Fruit fly (Drosophila melanogaster) whole organism, adult: Measurements from ENCODE around the gene CG18858.
A peak's percentile ranks its signal among the peaks of the same experiment; 100 is the strongest.
"Not testable (repeated sequence)": the region's sequence is repeated elsewhere in the genome, so short reads cannot be mapped to it uniquely, and the experiment has no call there.

Experiments
- CG11617 ChIP-seq: fragments of 200-800 bp; sonication (Bioruptor generic); optimal IDR thresholded peaks from 2 replicates; lab custom pipeline; 2017; ENCODE audit warnings: mild to moderate bottlenecking, missing biosample characterization, missing genetic modification reagents, missing genetic modification characterization
- CG12768 ChIP-seq: fragments of 200-800 bp; sonication (Bioruptor generic); optimal IDR thresholded peaks from 2 replicates; lab custom pipeline; 2017; ENCODE audit warnings: missing biosample characterization, missing genetic modification characterization, mild to moderate bottlenecking, moderate library complexity, missing genetic modification reagents
- CG14711 ChIP-seq: fragments of 200-800 bp; sonication (Bioruptor generic); optimal IDR thresholded peaks from 2 replicates; lab custom pipeline; 2018; ENCODE audit warnings: missing biosample characterization, mild to moderate bottlenecking, missing genetic modification characterization, moderate library complexity
- CG1620 ChIP-seq: fragments of 200-800 bp; sonication (Bioruptor generic); optimal IDR thresholded peaks from 2 replicates; lab custom pipeline; 2016; ENCODE audit warnings: missing biosample characterization, missing genetic modification characterization
- CG33017 ChIP-seq: fragments of 200-800 bp; sonication (Bioruptor generic); optimal IDR thresholded peaks from 2 replicates; lab custom pipeline; 2018; ENCODE audit warnings: missing biosample characterization, mild to moderate bottlenecking, missing genetic modification characterization, moderate library complexity
- CG5204 ChIP-seq: fragments of 200-800 bp; sonication (Bioruptor generic); optimal IDR thresholded peaks from 2 replicates; lab custom pipeline; 2016; ENCODE audit warnings: missing biosample characterization, missing genetic modification characterization
- CG7045 ChIP-seq: fragments of 200-800 bp; sonication (Bioruptor generic); optimal IDR thresholded peaks from 2 replicates; lab custom pipeline; 2017; ENCODE audit warnings: missing biosample characterization, mild to moderate bottlenecking, missing genetic modification characterization
- CG7101 ChIP-seq: fragments of 200-800 bp; sonication (Bioruptor generic); optimal IDR thresholded peaks from 2 replicates; lab custom pipeline; 2018; ENCODE audit warnings: missing biosample characterization, mild to moderate bottlenecking, missing genetic modification characterization, moderate library complexity
- Clk ChIP-seq: fragments of 200-800 bp; sonication (Bioruptor generic); optimal IDR thresholded peaks from 2 replicates; lab custom pipeline; 2017; ENCODE audit warnings: missing biosample characterization, missing genetic modification characterization
- Crg-1 ChIP-seq: fragments of 200-800 bp; sonication (Bioruptor generic); optimal IDR thresholded peaks from 2 replicates; lab custom pipeline; 2016; ENCODE audit warnings: missing biosample characterization, missing genetic modification characterization
- Hr96 ChIP-seq: fragments of 200-800 bp; sonication (Bioruptor generic); optimal IDR thresholded peaks from 2 replicates; lab custom pipeline; 2016; ENCODE audit warnings: missing biosample characterization, missing genetic modification characterization
- Mnt ChIP-seq: fragments of 200-800 bp; sonication (Bioruptor generic); optimal IDR thresholded peaks from 2 replicates; lab custom pipeline; 2016; ENCODE audit warnings: missing biosample characterization, mild to moderate bottlenecking, missing genetic modification characterization
- bab1 ChIP-seq: fragments of 200-800 bp; sonication (Bioruptor generic); optimal IDR thresholded peaks from 3 replicates; lab custom pipeline; 2019; ENCODE audit warnings: missing biosample characterization, mild to moderate bottlenecking, missing genetic modification characterization, moderate library complexity
- cic ChIP-seq: fragments of 200-800 bp; sonication (Bioruptor generic); optimal IDR thresholded peaks from 2 replicates; lab custom pipeline; 2017; ENCODE audit warnings: missing biosample characterization, mild to moderate bottlenecking, missing genetic modification characterization, moderate library complexity
- cnc ChIP-seq, 2 experiments: fragments of >200 bp; optimal IDR thresholded peaks; 2 replicates each; lab custom pipeline; 2017
- kay ChIP-seq: fragments of 200-800 bp; sonication (Bioruptor generic); peaks from one replicate; lab custom pipeline; 2016; ENCODE audit warnings: missing biosample characterization, missing genetic modification characterization, borderline replicate concordance
- ovo ChIP-seq: fragments of 200-800 bp; sonication (Bioruptor generic); optimal IDR thresholded peaks from 2 replicates; lab custom pipeline; 2016; ENCODE audit warnings: missing biosample characterization, missing genetic modification characterization
- pad ChIP-seq: fragments of 200-800 bp; sonication (Bioruptor generic); optimal IDR thresholded peaks from 3 replicates; lab custom pipeline; 2017; ENCODE audit warnings: missing biosample characterization, missing genetic modification characterization, mild to moderate bottlenecking, moderate library complexity, missing genetic modification reagents
- tj ChIP-seq: fragments of 200-800 bp; sonication (Bioruptor generic); optimal IDR thresholded peaks from 3 replicates; lab custom pipeline; 2017; ENCODE audit warnings: missing biosample characterization, mild to moderate bottlenecking, missing genetic modification characterization, moderate library complexity
- toe ChIP-seq: fragments of 200-800 bp; sonication (Bioruptor generic); optimal IDR thresholded peaks from 2 replicates; lab custom pipeline; 2016; ENCODE audit warnings: missing biosample characterization, missing genetic modification characterization

The CG18858 gene

dm6 chr2L:20458975-20459374, at the start of gene CG18858, which contains the start of gene Cdc23:
TSS of gene CG18858 (minus strand) at chr2L:20459075.
TSS of gene Cdc23 (plus strand) at chr2L:20459342.
- not testable (repeated sequence) for TF ChIP-seq CG14711; CG7101 (tag; lab: Kevin White, UChicago); toe

- TF ChIP-seq bab1 (GFP tag; lab: Kevin White, UChicago) (peak; percentile 14), CG7101 (tag; lab: Kevin White, UChicago) (peak; percentile 15), CG1620 (GFP tag; lab: Kevin White, UChicago) (no peak), ovo (no peak), pad (GFP tag; lab: Kevin White, UChicago) (peak; percentile 73)
Observed at dm6 chr2L:20494423-20495052, 35.7 kb upstream of the CG18858 start, which contains the start of gene CG34007. TSS of gene CG34007 (plus strand) at chr2L:20495030.

- no peak for TF ChIP-seq CG33017 (tag; lab: Kevin White, UChicago)
- TF ChIP-seq ovo, result no peak
- TF ChIP-seq CG14711, result no peak
- no peak for TF ChIP-seq cic (GFP tag; lab: Kevin White, UChicago)
- no peak for TF ChIP-seq CG1620 (GFP tag; lab: Kevin White, UChicago)
- no peak for TF ChIP-seq CG7101 (tag; lab: Kevin White, UChicago)
- TF ChIP-seq Crg-1 (GFP tag; lab: Kevin White, UChicago), result no peak
- no peak for TF ChIP-seq cnc (optimal IDR thresholded peaks at IDR 0.05; lab: Kevin White, UChicago)
- TF ChIP-seq bab1 (GFP tag; lab: Kevin White, UChicago), result no peak
- no peak for TF ChIP-seq Mnt
- TF ChIP-seq CG12768 (GFP tag; lab: Kevin White, UChicago), result no peak
- TF ChIP-seq CG7045 (GFP tag; lab: Kevin White, UChicago), result no peak
- no peak for TF ChIP-seq tj (GFP tag; lab: Kevin White, UChicago)
- no peak for TF ChIP-seq pad (GFP tag; lab: Kevin White, UChicago)
- no peak for TF ChIP-seq CG11617 (GFP tag; lab: Kevin White, UChicago)
- TF ChIP-seq Clk (GFP tag; lab: Kevin White, UChicago), result no peak
- TF ChIP-seq Hr96 (GFP tag; lab: Kevin White, UChicago), result no peak
- no peak for TF ChIP-seq kay (GFP tag; lab: Kevin White, UChicago)
- no peak for TF ChIP-seq CG5204 (GFP tag; lab: Kevin White, UChicago)
- TF ChIP-seq toe, result no peak
Observed at dm6 chr2L:20488128-20488527, 29.3 kb upstream of the CG18858 start.

DNA sequence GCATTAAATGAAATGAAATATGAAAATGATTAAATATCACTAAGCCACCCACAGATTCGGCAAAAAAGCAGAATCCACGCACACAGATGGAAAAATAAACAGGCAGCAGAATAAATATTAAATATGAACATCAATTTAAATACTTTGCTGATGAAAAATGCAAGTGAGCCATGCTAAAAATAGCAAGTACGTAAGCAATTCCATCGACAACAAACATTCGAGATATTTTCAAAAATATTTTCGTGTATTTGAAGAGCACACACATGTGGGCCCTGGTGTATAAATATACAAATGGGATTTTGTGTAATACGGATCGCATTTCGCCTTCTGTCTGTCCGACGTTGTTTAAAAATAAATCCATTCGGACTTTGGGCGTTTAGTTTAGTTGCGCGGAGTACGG, 28.8 kb upstream of the CG18858 start:
- TF ChIP-seq toe (no peak), Clk (GFP tag; lab: Kevin White, UChicago) (no peak), CG5204 (GFP tag; lab: Kevin White, UChicago) (no peak), kay (GFP tag; lab: Kevin White, UChicago) (no peak)

dm6 chr2L:20486752-20487141, 27.9 kb upstream of the CG18858 start:
- no peak for TF ChIP-seq kay (GFP tag; lab: Kevin White, UChicago)
- TF ChIP-seq ovo, result no peak
- TF ChIP-seq cic (GFP tag; lab: Kevin White, UChicago), result no peak
- no peak for TF ChIP-seq bab1 (GFP tag; lab: Kevin White, UChicago)
- no peak for TF ChIP-seq tj (GFP tag; lab: Kevin White, UChicago)
- TF ChIP-seq Hr96 (GFP tag; lab: Kevin White, UChicago), result no peak
- TF ChIP-seq CG7045 (GFP tag; lab: Kevin White, UChicago), result no peak
- TF ChIP-seq toe, result no peak
- no peak for TF ChIP-seq CG14711
- TF ChIP-seq CG12768 (GFP tag; lab: Kevin White, UChicago), result no peak
- TF ChIP-seq Crg-1 (GFP tag; lab: Kevin White, UChicago), result no peak
- no peak for TF ChIP-seq CG5204 (GFP tag; lab: Kevin White, UChicago)
- no peak for TF ChIP-seq CG33017 (tag; lab: Kevin White, UChicago)
- no peak for TF ChIP-seq Clk (GFP tag; lab: Kevin White, UChicago)

DNA sequence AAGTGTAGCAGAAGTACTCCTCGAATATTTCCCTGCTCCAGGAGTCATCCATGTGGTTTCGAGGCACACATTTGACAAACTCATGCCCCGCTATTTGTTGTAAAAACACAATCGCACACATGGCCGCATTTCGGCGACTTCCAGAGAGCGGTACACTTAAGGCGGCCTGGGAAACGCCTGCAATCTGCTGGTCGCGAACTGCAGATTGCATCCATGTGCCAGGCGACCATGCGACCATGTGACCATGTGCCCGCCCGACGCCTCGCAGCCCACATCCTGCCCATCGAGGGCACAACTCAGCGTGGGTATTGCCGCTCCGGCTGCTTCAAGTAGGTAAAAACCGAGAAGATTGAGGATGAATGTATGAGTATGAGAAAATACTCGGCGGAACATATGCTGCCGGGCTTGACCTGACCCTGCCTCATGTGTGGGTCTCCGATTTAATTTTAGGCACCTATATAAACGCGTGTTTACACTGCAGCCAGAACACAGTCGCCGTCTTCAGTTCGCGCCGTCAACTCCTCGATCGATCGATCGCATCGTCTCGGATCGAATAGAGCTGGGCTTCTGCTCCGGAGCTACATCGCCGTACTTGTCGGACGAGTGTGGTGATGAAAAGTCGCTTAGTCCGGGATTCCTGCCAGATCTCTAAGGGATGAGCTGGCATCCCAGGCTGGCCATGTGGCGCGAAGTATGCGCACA, 27.3 kb upstream of the CG18858 start:
- TF ChIP-seq toe (no peak), CG7045 (GFP tag; lab: Kevin White, UChicago) (no peak), CG5204 (GFP tag; lab: Kevin White, UChicago) (no peak), CG14711 (no peak), CG33017 (tag; lab: Kevin White, UChicago) (no peak), Crg-1 (GFP tag; lab: Kevin White, UChicago) (no peak), bab1 (GFP tag; lab: Kevin White, UChicago) (no peak)

- no peak for TF ChIP-seq toe
- no peak for TF ChIP-seq CG5204 (GFP tag; lab: Kevin White, UChicago)
- TF ChIP-seq CG1620 (GFP tag; lab: Kevin White, UChicago), result no peak
- TF ChIP-seq pad (GFP tag; lab: Kevin White, UChicago), result no peak
- no peak for TF ChIP-seq CG33017 (tag; lab: Kevin White, UChicago)
- TF ChIP-seq Mnt, result no peak
- no peak for TF ChIP-seq Clk (GFP tag; lab: Kevin White, UChicago)
- no peak for TF ChIP-seq cnc (optimal IDR thresholded peaks at IDR 0.05; lab: Kevin White, UChicago)
- TF ChIP-seq Hr96 (GFP tag; lab: Kevin White, UChicago), result no peak
- TF ChIP-seq kay (GFP tag; lab: Kevin White, UChicago), result no peak
- no peak for TF ChIP-seq CG7101 (tag; lab: Kevin White, UChicago)
- no peak for TF ChIP-seq bab1 (GFP tag; lab: Kevin White, UChicago)
- no peak for TF ChIP-seq tj (GFP tag; lab: Kevin White, UChicago)
- TF ChIP-seq CG7045 (GFP tag; lab: Kevin White, UChicago), result no peak
- no peak for TF ChIP-seq CG11617 (GFP tag; lab: Kevin White, UChicago)
- TF ChIP-seq CG12768 (GFP tag; lab: Kevin White, UChicago), result no peak
- no peak for TF ChIP-seq Crg-1 (GFP tag; lab: Kevin White, UChicago)
- TF ChIP-seq CG14711, result no peak
- no peak for TF ChIP-seq cic (GFP tag; lab: Kevin White, UChicago)
- no peak for TF ChIP-seq ovo
Observed at dm6 chr2L:20483603-20484002, 24.7 kb upstream of the CG18858 start.
